Worm (Caenorhabditis elegans) whole organism, mixed stage, embryonic: ENCODE results near the gene AH9.1.

Source experiments
- M03D4.4 ChIP-seq: sonication (generic microtip); optimal IDR thresholded peaks from 2 replicates; lab custom pipeline; 2017; ENCODE audit warnings: mild to moderate bottlenecking, missing genetic modification characterization, missing compliant biosample characterization
- bed-3 ChIP-seq: fragments of 200-800 bp; sonication (Bioruptor generic); optimal IDR thresholded peaks from 3 replicates; lab custom pipeline; 2018; ENCODE audit warnings: mild to moderate bottlenecking, missing genetic modification characterization, moderate library complexity, missing compliant biosample characterization
- blmp-1 ChIP-seq: fragments of 150-350 bp; optimal IDR thresholded peaks from 2 replicates; lab custom pipeline; 2014; ENCODE audit warnings: missing biosample characterization, missing genetic modification characterization
- ceh-39 ChIP-seq: fragments of 150-350 bp; optimal IDR thresholded peaks from 2 replicates; lab custom pipeline; 2014; ENCODE audit warnings: missing biosample characterization, missing genetic modification characterization
- ceh-43 ChIP-seq: fragments of 200-800 bp; sonication (Bioruptor generic); optimal IDR thresholded peaks from 2 replicates; lab custom pipeline; 2018; ENCODE audit warnings: mild to moderate bottlenecking, missing genetic modification characterization, moderate library complexity, missing compliant biosample characterization
- ceh-83 ChIP-seq: fragments of 200-800 bp; sonication (Bioruptor generic); optimal IDR thresholded peaks from 2 replicates; lab custom pipeline; 2018; ENCODE audit warnings: mild to moderate bottlenecking, missing genetic modification characterization, missing compliant biosample characterization
- ces-1 ChIP-seq: fragments of 150-350 bp; optimal IDR thresholded peaks from 2 replicates; lab custom pipeline; 2014; ENCODE audit warnings: missing biosample characterization, missing genetic modification reagents, missing genetic modification characterization
- cnd-1 ChIP-seq: fragments of 200-800 bp; sonication (Bioruptor generic); optimal IDR thresholded peaks from 2 replicates; lab custom pipeline; 2018; ENCODE audit warnings: mild to moderate bottlenecking, missing genetic modification characterization, missing compliant biosample characterization
- drap-1 ChIP-seq: fragments of 200-800 bp; sonication (Bioruptor generic); optimal IDR thresholded peaks from 3 replicates; lab custom pipeline; 2018; ENCODE audit warnings: mild to moderate bottlenecking, missing genetic modification characterization, missing compliant biosample characterization
- elt-1 ChIP-seq: sonication (generic microtip); optimal IDR thresholded peaks from 2 replicates; lab custom pipeline; 2017; ENCODE audit warnings: missing genetic modification characterization, mild to moderate bottlenecking, missing compliant biosample characterization, antibody characterized with exemption, moderate library complexity, borderline replicate concordance; ENCODE audit not compliant: insufficient read depth
- elt-3 ChIP-seq: fragments of 150-350 bp; optimal IDR thresholded peaks from 2 replicates; lab custom pipeline; 2014; ENCODE audit warnings: missing biosample characterization, missing genetic modification characterization
- flh-1 ChIP-seq: fragments of 200-800 bp; sonication (Bioruptor generic); optimal IDR thresholded peaks from 2 replicates; lab custom pipeline; 2018; ENCODE audit warnings: mild to moderate bottlenecking, missing genetic modification characterization, moderate library complexity, missing compliant biosample characterization
- ham-2 ChIP-seq: fragments of 200-800 bp; sonication (Bioruptor generic); optimal IDR thresholded peaks from 2 replicates; lab custom pipeline; 2018; ENCODE audit warnings: mild to moderate bottlenecking, missing genetic modification characterization, missing compliant biosample characterization
- hlh-1 ChIP-seq: fragments of 150-350 bp; optimal IDR thresholded peaks from 2 replicates; lab custom pipeline; 2014; ENCODE audit warnings: missing biosample characterization, missing genetic modification reagents, missing genetic modification characterization
- lin-13 ChIP-seq: fragments of 150-350 bp; optimal IDR thresholded peaks from 2 replicates; lab custom pipeline; 2014; ENCODE audit warnings: missing biosample characterization, missing genetic modification characterization
- lin-32 ChIP-seq: fragments of 200-800 bp; sonication (Bioruptor generic); optimal IDR thresholded peaks from 2 replicates; lab custom pipeline; 2018; ENCODE audit warnings: mild to moderate bottlenecking, missing genetic modification characterization, missing compliant biosample characterization
- lsy-2 ChIP-seq: fragments of 150-350 bp; optimal IDR thresholded peaks from 2 replicates; lab custom pipeline; 2014; ENCODE audit warnings: missing biosample characterization, missing genetic modification characterization
- mab-5 ChIP-seq: fragments of 150-350 bp; optimal IDR thresholded peaks from 2 replicates; lab custom pipeline; 2014; ENCODE audit warnings: missing biosample characterization, missing genetic modification characterization
- mep-1 ChIP-seq: fragments of 150-350 bp; optimal IDR thresholded peaks from 2 replicates; lab custom pipeline; 2017; ENCODE audit warnings: missing biosample characterization, missing genetic modification reagents, missing genetic modification characterization, inconsistent platforms
- mls-2 ChIP-seq: sonication (generic microtip); optimal IDR thresholded peaks from 2 replicates; lab custom pipeline; 2016; ENCODE audit warnings: mild to moderate bottlenecking, missing genetic modification characterization, moderate library complexity, missing compliant biosample characterization
- nhr-12 ChIP-seq: fragments of 150-350 bp; optimal IDR thresholded peaks from 2 replicates; lab custom pipeline; 2014; ENCODE audit warnings: missing biosample characterization, missing genetic modification characterization
- nhr-2 ChIP-seq: fragments of 150-350 bp; optimal IDR thresholded peaks from 2 replicates; lab custom pipeline; 2014; ENCODE audit warnings: missing biosample characterization, missing genetic modification characterization
- nhr-237 ChIP-seq: fragments of 150-350 bp; optimal IDR thresholded peaks from 2 replicates; lab custom pipeline; 2014; ENCODE audit warnings: missing biosample characterization, missing genetic modification characterization
- nhr-28 ChIP-seq: fragments of 150-350 bp; optimal IDR thresholded peaks from 2 replicates; lab custom pipeline; 2014; ENCODE audit warnings: missing biosample characterization, missing genetic modification characterization
- nhr-76 ChIP-seq: sonication (generic microtip); optimal IDR thresholded peaks from 2 replicates; lab custom pipeline; 2017; ENCODE audit warnings: missing biosample characterization, missing genetic modification characterization
- pha-4 ChIP-seq: fragments of 150-350 bp; optimal IDR thresholded peaks from 2 replicates; lab custom pipeline; 2018; ENCODE audit warnings: missing biosample characterization, missing genetic modification reagents, missing genetic modification characterization
- sem-2 ChIP-seq: fragments of 200-800 bp; sonication (Bioruptor generic); optimal IDR thresholded peaks from 2 replicates; lab custom pipeline; 2018; ENCODE audit warnings: mild to moderate bottlenecking, missing genetic modification characterization, missing compliant biosample characterization
- snpc-4 ChIP-seq: fragments of 150-350 bp; optimal IDR thresholded peaks from 2 replicates; lab custom pipeline; 2014; ENCODE audit warnings: missing biosample characterization, missing genetic modification characterization
- sptf-1 ChIP-seq: sonication (generic microtip); optimal IDR thresholded peaks from 2 replicates; lab custom pipeline; 2017; ENCODE audit warnings: mild to moderate bottlenecking, missing genetic modification characterization, moderate library complexity, missing compliant biosample characterization
- tbx-8 ChIP-seq: fragments of 200-800 bp; sonication (Bioruptor generic); optimal IDR thresholded peaks from 2 replicates; lab custom pipeline; 2018; ENCODE audit warnings: mild to moderate bottlenecking, missing genetic modification characterization, moderate library complexity, missing compliant biosample characterization
- unc-120 ChIP-seq: sonication (generic microtip); optimal IDR thresholded peaks from 2 replicates; lab custom pipeline; 2017; ENCODE audit warnings: missing genetic modification characterization, missing compliant biosample characterization; ENCODE audit not compliant: poor library complexity, severe bottlenecking
- unc-39 ChIP-seq: fragments of 150-350 bp; optimal IDR thresholded peaks from 2 replicates; lab custom pipeline; 2014; ENCODE audit warnings: missing biosample characterization, missing genetic modification characterization
- unc-62 ChIP-seq: fragments of 150-350 bp; optimal IDR thresholded peaks from 2 replicates; lab custom pipeline; 2014; ENCODE audit warnings: missing biosample characterization, missing genetic modification reagents, missing genetic modification characterization
- zip-8 ChIP-seq: fragments of 150-350 bp; optimal IDR thresholded peaks from 2 replicates; lab custom pipeline; 2014; ENCODE audit warnings: missing biosample characterization, missing genetic modification characterization
- ztf-11 ChIP-seq: fragments of 150-350 bp; optimal IDR thresholded peaks from 2 replicates; lab custom pipeline; 2014; ENCODE audit warnings: missing biosample characterization, missing genetic modification characterization

The AH9.1 gene

DNA sequence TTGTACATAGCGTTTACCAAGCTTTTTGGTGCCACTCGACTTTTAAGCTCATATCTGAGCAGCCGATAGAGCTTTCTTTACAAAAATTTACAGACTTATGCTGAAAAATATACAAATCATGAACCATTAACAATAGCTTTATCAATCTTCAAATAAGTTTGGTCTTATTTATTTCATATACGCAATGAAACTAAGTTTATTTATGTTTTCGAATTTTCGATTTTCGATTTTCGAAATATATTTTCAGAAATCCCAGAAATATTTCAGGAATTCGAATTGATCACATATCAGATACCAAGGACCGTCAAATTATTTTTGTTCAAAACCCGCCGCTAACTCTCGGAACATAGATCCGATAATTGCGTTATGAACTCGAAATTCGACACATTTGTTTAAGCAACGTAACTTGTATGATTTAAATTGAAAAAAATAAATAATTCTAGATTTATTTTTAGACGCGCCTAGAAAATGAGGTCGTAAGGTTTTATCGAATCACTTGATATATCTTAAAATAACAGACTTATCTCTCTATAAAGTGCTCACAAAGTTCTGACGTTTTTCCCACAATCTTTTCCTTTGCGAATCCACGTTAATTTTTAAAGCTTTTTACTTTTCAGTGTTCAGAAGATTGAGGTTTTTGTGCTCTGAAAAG, 5.5 kb downstream of the AH9.1 start:
- TF ChIP-seq ztf-11 (tag; lab: Kevin White, UChicago) (no peak), pha-4 (tag; lab: Kevin White, UChicago) (no peak), M03D4.4 (tag; lab: Kevin White, UChicago) (no peak), unc-39 (tag; lab: Kevin White, UChicago) (no peak), elt-3 (no peak), ceh-39 (tag; lab: Kevin White, UChicago) (no peak), nhr-76 (no peak), tbx-8 (no peak), mls-2 (no peak), ham-2 (GFP tag; lab: Kevin White, UChicago) (no peak), elt-1 (tag; lab: Kevin White, UChicago) (no peak), lin-13 (tag; lab: Kevin White, UChicago) (no peak), nhr-237 (tag; lab: Kevin White, UChicago) (no peak), flh-1 (GFP tag; lab: Kevin White, UChicago) (no peak), nhr-28 (no peak), drap-1 (GFP tag; lab: Kevin White, UChicago) (no peak), bed-3 (no peak), lin-32 (GFP tag; lab: Kevin White, UChicago) (no peak)

DNA sequence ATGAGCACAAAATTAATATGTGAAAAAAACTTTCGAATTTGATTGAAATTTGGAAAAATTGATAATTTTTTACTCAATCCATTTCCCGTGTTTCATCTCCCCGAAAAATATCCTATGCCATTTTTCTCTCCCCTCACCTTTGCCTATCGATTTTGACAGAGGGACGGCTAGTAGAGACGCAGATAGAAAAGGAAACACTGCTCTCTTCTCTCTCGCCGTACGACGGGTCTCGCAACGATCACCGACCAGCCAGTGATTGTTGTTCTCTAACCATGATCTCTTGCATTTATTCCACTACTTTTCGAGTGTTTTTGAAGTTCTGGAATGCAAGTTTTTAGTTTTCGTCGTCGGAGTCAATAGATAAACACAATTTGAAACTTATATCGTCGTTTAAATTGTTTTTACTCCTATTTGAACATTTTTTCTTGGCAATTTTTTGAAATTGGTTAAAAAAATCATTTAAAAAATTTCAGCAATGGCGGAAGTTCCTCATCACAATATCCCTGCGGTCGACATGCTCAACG, 9.3 kb downstream of the AH9.1 start, which contains the start of gene vha-15:
Gene vha-15, plus strand, starts transcription at position 474 of the 524 bp plus-strand sequence.
- TF ChIP-seq zip-8 (tag; lab: Kevin White, UChicago) = no peak
- TF ChIP-seq bed-3 = no peak
- TF ChIP-seq mab-5 = no peak
- TF ChIP-seq nhr-237 (tag; lab: Kevin White, UChicago) = peak; percentile 79
- TF ChIP-seq mls-2 = peak; percentile 45
- no peak for TF ChIP-seq unc-39 (tag; lab: Kevin White, UChicago)
- TF ChIP-seq tbx-8 = no peak
- TF ChIP-seq lin-13 (tag; lab: Kevin White, UChicago) = no peak
- no peak for TF ChIP-seq sptf-1
- peak; percentile 76 for TF ChIP-seq mep-1
- TF ChIP-seq ceh-39 (tag; lab: Kevin White, UChicago) = peak; percentile 87
- TF ChIP-seq unc-120 (tag; lab: Kevin White, UChicago) = peak; percentile 31
- peak; percentile 78 for TF ChIP-seq pha-4 (tag; lab: Kevin White, UChicago)
- peak; percentile 60 for TF ChIP-seq hlh-1 (tag; lab: Kevin White, UChicago)
- no peak for TF ChIP-seq nhr-76
- no peak for TF ChIP-seq blmp-1
- TF ChIP-seq ceh-43 = no peak
- peak; percentile 10 for TF ChIP-seq nhr-2 (tag; lab: Kevin White, UChicago)
- TF ChIP-seq unc-62 (GFP tag; lab: Kevin White, UChicago) = peak; percentile 56
- no peak for TF ChIP-seq elt-1 (tag; lab: Kevin White, UChicago)
- TF ChIP-seq M03D4.4 (tag; lab: Kevin White, UChicago) = no peak
- no peak for TF ChIP-seq ztf-11 (tag; lab: Kevin White, UChicago)
- peak; percentile 65 for TF ChIP-seq ces-1 (GFP tag; lab: Kevin White, UChicago)
- TF ChIP-seq nhr-12 = no peak
- peak; percentile 25 for TF ChIP-seq drap-1 (GFP tag; lab: Kevin White, UChicago)
- no peak for TF ChIP-seq nhr-28
- no peak for TF ChIP-seq ceh-83 (GFP tag; lab: Kevin White, UChicago)
- no peak for TF ChIP-seq flh-1 (GFP tag; lab: Kevin White, UChicago)
- TF ChIP-seq sem-2 (GFP tag; lab: Kevin White, UChicago) = no peak
- no peak for TF ChIP-seq elt-3
- TF ChIP-seq snpc-4 = no peak
- TF ChIP-seq lsy-2 (tag; lab: Kevin White, UChicago) = peak; percentile 88
- peak; percentile 10 for TF ChIP-seq ham-2 (GFP tag; lab: Kevin White, UChicago)
- TF ChIP-seq lin-32 (GFP tag; lab: Kevin White, UChicago) = peak; percentile 64
- TF ChIP-seq cnd-1 (tag; lab: Kevin White, UChicago) = peak; percentile 12

DNA sequence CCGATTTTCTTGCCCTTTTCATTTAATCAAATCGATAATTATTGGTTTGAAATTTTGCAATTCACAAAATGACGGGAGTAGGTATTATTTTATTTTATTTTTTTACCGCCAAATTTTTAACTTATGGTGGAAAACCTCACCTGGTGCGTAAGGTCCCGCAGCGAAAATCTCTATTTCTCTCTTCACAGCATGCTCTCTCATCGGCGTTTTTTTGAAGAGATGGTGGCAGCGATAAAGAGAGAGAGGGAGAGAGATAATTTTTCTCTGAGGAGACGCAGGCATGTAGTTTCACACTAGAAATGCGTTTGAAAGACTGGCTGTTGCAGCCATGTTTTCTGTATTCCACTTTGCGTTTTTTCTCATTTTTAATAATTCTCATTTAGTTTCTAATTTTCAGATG, 12.9 kb downstream of the AH9.1 start, which contains the start of gene T14F9.2:
Gene T14F9.2, plus strand, starts transcription at position 396 of the 400 bp plus-strand sequence.
- no peak for TF ChIP-seq zip-8 (tag; lab: Kevin White, UChicago)
- peak; percentile 78 for TF ChIP-seq elt-1 (tag; lab: Kevin White, UChicago)
- no peak for TF ChIP-seq bed-3
- TF ChIP-seq nhr-76 = no peak
- TF ChIP-seq sem-2 (GFP tag; lab: Kevin White, UChicago) = no peak
- no peak for TF ChIP-seq ham-2 (GFP tag; lab: Kevin White, UChicago)
- TF ChIP-seq drap-1 (GFP tag; lab: Kevin White, UChicago) = no peak
- no peak for TF ChIP-seq cnd-1 (tag; lab: Kevin White, UChicago)
- TF ChIP-seq ceh-43 = no peak
- TF ChIP-seq unc-120 (tag; lab: Kevin White, UChicago) = no peak
- no peak for TF ChIP-seq elt-3
- no peak for TF ChIP-seq ztf-11 (tag; lab: Kevin White, UChicago)
- TF ChIP-seq pha-4 (tag; lab: Kevin White, UChicago) = no peak
- peak; percentile 11 for TF ChIP-seq ces-1 (GFP tag; lab: Kevin White, UChicago)
- no peak for TF ChIP-seq sptf-1
- TF ChIP-seq snpc-4 = no peak
- no peak for TF ChIP-seq nhr-237 (tag; lab: Kevin White, UChicago)
- no peak for TF ChIP-seq lin-13 (tag; lab: Kevin White, UChicago)
- TF ChIP-seq ceh-83 (GFP tag; lab: Kevin White, UChicago) = no peak
- TF ChIP-seq mep-1 = no peak
- no peak for TF ChIP-seq nhr-28
- no peak for TF ChIP-seq flh-1 (GFP tag; lab: Kevin White, UChicago)
- TF ChIP-seq nhr-12 = no peak
- TF ChIP-seq unc-39 (tag; lab: Kevin White, UChicago) = no peak
- no peak for TF ChIP-seq lsy-2 (tag; lab: Kevin White, UChicago)
- no peak for TF ChIP-seq unc-62 (GFP tag; lab: Kevin White, UChicago)
- no peak for TF ChIP-seq M03D4.4 (tag; lab: Kevin White, UChicago)
- TF ChIP-seq mls-2 = no peak
- TF ChIP-seq hlh-1 (tag; lab: Kevin White, UChicago) = peak; percentile 59
- no peak for TF ChIP-seq tbx-8
- peak; percentile 12 for TF ChIP-seq nhr-2 (tag; lab: Kevin White, UChicago)
- no peak for TF ChIP-seq blmp-1
- TF ChIP-seq mab-5 = no peak
- peak; percentile 26 for TF ChIP-seq lin-32 (GFP tag; lab: Kevin White, UChicago)
- peak; percentile 0 for TF ChIP-seq ceh-39 (tag; lab: Kevin White, UChicago)
